Worm (Caenorhabditis elegans) whole organism, mixed stage, embryonic: Measurements from ENCODE around the gene rilp-1.

Experiments
- bed-3 ChIP-seq: fragments of 200-800 bp; sonication (Bioruptor generic); optimal IDR thresholded peaks from 3 replicates; lab custom pipeline; 2018; ENCODE audit warnings: mild to moderate bottlenecking, missing genetic modification characterization, moderate library complexity, missing compliant biosample characterization
- elt-1 ChIP-seq: sonication (generic microtip); optimal IDR thresholded peaks from 2 replicates; lab custom pipeline; 2017; ENCODE audit warnings: missing genetic modification characterization, mild to moderate bottlenecking, missing compliant biosample characterization, antibody characterized with exemption, moderate library complexity, borderline replicate concordance; ENCODE audit not compliant: insufficient read depth
- elt-3 ChIP-seq: fragments of 150-350 bp; optimal IDR thresholded peaks from 2 replicates; lab custom pipeline; 2014; ENCODE audit warnings: missing biosample characterization, missing genetic modification characterization
- lin-13 ChIP-seq: fragments of 150-350 bp; optimal IDR thresholded peaks from 2 replicates; lab custom pipeline; 2014; ENCODE audit warnings: missing biosample characterization, missing genetic modification characterization
- mep-1 ChIP-seq: fragments of 150-350 bp; optimal IDR thresholded peaks from 2 replicates; lab custom pipeline; 2017; ENCODE audit warnings: missing biosample characterization, missing genetic modification reagents, missing genetic modification characterization, inconsistent platforms
- nhr-28 ChIP-seq: fragments of 150-350 bp; optimal IDR thresholded peaks from 2 replicates; lab custom pipeline; 2014; ENCODE audit warnings: missing biosample characterization, missing genetic modification characterization
- nhr-76 ChIP-seq: sonication (generic microtip); optimal IDR thresholded peaks from 2 replicates; lab custom pipeline; 2017; ENCODE audit warnings: missing biosample characterization, missing genetic modification characterization
- pha-4 ChIP-seq: fragments of 150-350 bp; optimal IDR thresholded peaks from 2 replicates; lab custom pipeline; 2018; ENCODE audit warnings: missing biosample characterization, missing genetic modification reagents, missing genetic modification characterization
- sem-2 ChIP-seq: fragments of 200-800 bp; sonication (Bioruptor generic); optimal IDR thresholded peaks from 2 replicates; lab custom pipeline; 2018; ENCODE audit warnings: mild to moderate bottlenecking, missing genetic modification characterization, missing compliant biosample characterization
- snpc-4 ChIP-seq: fragments of 150-350 bp; optimal IDR thresholded peaks from 2 replicates; lab custom pipeline; 2014; ENCODE audit warnings: missing biosample characterization, missing genetic modification characterization
- tbx-8 ChIP-seq: fragments of 200-800 bp; sonication (Bioruptor generic); optimal IDR thresholded peaks from 2 replicates; lab custom pipeline; 2018; ENCODE audit warnings: mild to moderate bottlenecking, missing genetic modification characterization, moderate library complexity, missing compliant biosample characterization
- unc-39 ChIP-seq: fragments of 150-350 bp; optimal IDR thresholded peaks from 2 replicates; lab custom pipeline; 2014; ENCODE audit warnings: missing biosample characterization, missing genetic modification characterization
- unc-62 ChIP-seq: fragments of 150-350 bp; optimal IDR thresholded peaks from 2 replicates; lab custom pipeline; 2014; ENCODE audit warnings: missing biosample characterization, missing genetic modification reagents, missing genetic modification characterization
- ztf-11 ChIP-seq: fragments of 150-350 bp; optimal IDR thresholded peaks from 2 replicates; lab custom pipeline; 2014; ENCODE audit warnings: missing biosample characterization, missing genetic modification characterization

DNA sequence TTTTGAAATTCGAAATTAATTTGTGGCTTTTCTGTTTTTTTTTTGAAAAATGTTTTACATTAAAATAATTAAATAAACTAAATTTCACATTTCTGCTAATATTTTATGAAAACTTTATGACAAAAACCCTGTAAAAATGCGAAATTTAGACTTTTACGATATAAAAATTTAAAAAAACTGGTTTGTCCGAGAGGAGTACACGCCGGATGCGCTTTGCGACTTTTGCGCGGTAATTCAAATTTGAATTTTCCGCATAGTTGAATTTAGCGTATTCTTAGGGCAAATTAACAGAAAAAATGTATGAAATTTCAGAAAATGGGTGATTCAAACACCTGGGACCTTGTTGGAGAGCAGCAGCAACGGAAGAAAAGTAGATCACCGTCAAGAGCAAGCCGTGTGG lies 8.1 kb downstream of the rilp-1 start, which contains the start of gene unc-93:
- TF ChIP-seq nhr-28 (tag; lab: Kevin White, UChicago): no peak
- TF ChIP-seq ztf-11 (tag; lab: Kevin White, UChicago): no peak
- TF ChIP-seq snpc-4 (tag; lab: Kevin White, UChicago): no peak
- TF ChIP-seq pha-4 (tag; lab: Kevin White, UChicago): no peak
- TF ChIP-seq bed-3 (GFP tag; lab: Kevin White, UChicago): no peak
- TF ChIP-seq elt-1 (tag; lab: Kevin White, UChicago): no peak
- no peak for TF ChIP-seq elt-3 (tag; lab: Kevin White, UChicago)
- TF ChIP-seq unc-62 (GFP tag; lab: Kevin White, UChicago): no peak
- no peak for TF ChIP-seq lin-13 (tag; lab: Kevin White, UChicago)
- TF ChIP-seq unc-39: no peak
- TF ChIP-seq sem-2 (GFP tag; lab: Kevin White, UChicago): no peak
- TF ChIP-seq nhr-76: no peak
- no peak for TF ChIP-seq mep-1 (tag; lab: Kevin White, UChicago)
- TF ChIP-seq tbx-8: no peak
